Fruit fly (Drosophila melanogaster): ENCODE results near the gene rdgC.
A peak's percentile ranks its signal among the peaks of the same experiment; 100 is the strongest.

The rdgC gene

DNA sequence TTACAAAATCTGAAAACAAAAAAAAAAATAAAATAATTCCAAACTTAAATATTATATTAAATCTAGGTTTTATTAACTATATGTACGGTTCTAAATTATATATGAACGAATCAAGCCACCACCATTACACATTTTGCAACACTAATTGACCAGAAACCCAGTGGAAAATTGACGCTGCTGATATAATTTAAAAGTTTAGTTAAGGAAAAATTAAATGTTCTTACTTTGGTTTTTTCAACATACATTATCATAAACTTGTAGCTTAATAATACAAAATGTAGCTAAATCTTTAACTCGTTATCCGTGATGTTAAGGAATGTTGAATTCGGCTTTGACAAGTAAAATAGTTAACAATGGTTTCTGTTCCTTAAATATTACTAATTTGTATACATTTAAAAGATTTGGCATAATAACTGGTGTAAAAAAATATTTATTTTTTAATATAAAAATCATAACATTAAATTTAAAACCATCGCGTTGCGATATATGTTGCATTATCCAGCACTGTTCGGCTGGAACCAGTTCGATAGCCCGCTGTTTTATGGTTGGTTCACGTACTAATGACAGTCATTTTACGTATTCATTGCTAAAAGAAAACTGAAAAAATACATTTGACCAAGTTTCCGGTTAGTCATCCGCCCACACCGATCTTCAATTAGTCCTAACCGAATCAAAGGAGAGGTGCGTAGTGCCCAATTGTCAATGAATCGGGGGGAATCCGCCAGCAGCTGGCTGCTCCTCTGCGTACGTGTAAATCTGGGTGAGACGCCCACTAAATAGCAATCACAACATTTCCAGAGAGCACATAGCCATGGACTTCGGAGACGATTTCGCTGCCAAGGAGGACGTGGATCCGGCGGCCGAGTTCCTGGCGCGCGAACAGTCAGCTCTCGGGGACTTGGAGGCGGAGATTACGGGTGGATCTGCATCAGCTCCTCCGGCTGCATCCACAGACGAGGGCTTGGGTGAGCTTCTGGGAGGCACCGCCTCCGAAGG, 5.6 kb upstream of the rdgC start (continued):
- peak in 1 of 2 experiments; percentile 23 for TF ChIP-seq insv (GFP tag; optimal IDR thresholded peaks at IDR 0.05)
- no peak for TF ChIP-seq CG8089 (GFP tag; optimal IDR thresholded peaks at IDR 0.05)
- TF ChIP-seq Poxn (GFP tag; IDR thresholded peaks at IDR 0.05), result no peak
- TF ChIP-seq sim (GFP tag; IDR thresholded peaks at IDR 0.05), result 0 out of 2 replicates have a peak, but pooled peaks have one; percentile 7
- TF ChIP-seq Six4 (GFP tag; optimal IDR thresholded peaks at IDR 0.05), result no peak
- TF ChIP-seq Hr3 (GFP tag; optimal IDR thresholded peaks at IDR 0.05), result peak; percentile 65
- no peak for TF ChIP-seq shn (GFP tag; optimal IDR thresholded peaks at IDR 0.05)
- peak; percentile 71 for TF ChIP-seq grau (tag; optimal IDR thresholded peaks at IDR 0.05)
- TF ChIP-seq Sox100B (GFP tag; optimal IDR thresholded peaks at IDR 0.05), result peak; percentile 66
- TF ChIP-seq Hsf (GFP tag; optimal IDR thresholded peaks at IDR 0.05), result peak; percentile 25
- TF ChIP-seq Dip2 (GFP tag; IDR thresholded peaks at IDR 0.05), result no peak
- peak; percentile 85 for TF ChIP-seq sens (GFP tag)
- peak; percentile 83 for TF ChIP-seq gcm (GFP tag; optimal IDR thresholded peaks at IDR 0.05)
- peak; percentile 20; the same call in 1 of the 2 replicates for TF ChIP-seq E2f1 (GFP tag; IDR thresholded peaks at IDR 0.05)
- peak; percentile 14 for TF ChIP-seq CrebB (tag; optimal IDR thresholded peaks at IDR 0.05)
- peak; percentile 53 for TF ChIP-seq CG15601 (tag; optimal IDR thresholded peaks at IDR 0.05)
- TF ChIP-seq amos (GFP tag; IDR thresholded peaks at IDR 0.05; ENCODE audit: partially characterized antibody), result peak; percentile 78
- peak; percentile 51 for TF ChIP-seq CG2129 (GFP tag; IDR thresholded peaks at IDR 0.05; ENCODE audit: partially characterized antibody)
- no peak for TF ChIP-seq Atf3 (GFP tag; optimal IDR thresholded peaks at IDR 0.05)
- no peak for TF ChIP-seq CG7271 (tag; optimal IDR thresholded peaks at IDR 0.05)
- TF ChIP-seq CG2712 (tag; optimal IDR thresholded peaks at IDR 0.05), result peak; percentile 53
- TF ChIP-seq MESR4 (GFP tag; optimal IDR thresholded peaks at IDR 0.05), result peak; percentile 94
- TF ChIP-seq CG7372 (GFP tag; IDR thresholded peaks at IDR 0.05), result 0 out of 2 replicates have a peak, but pooled peaks have one; percentile 23
- TF ChIP-seq CG8478 (optimal IDR thresholded peaks at IDR 0.05), result no peak
- 0 out of 2 replicates have a peak, but pooled peaks have one; percentile 40 for TF ChIP-seq CG11696 (GFP tag; IDR thresholded peaks at IDR 0.05)
- peak; percentile 66 for TF ChIP-seq BtbVII (GFP tag; optimal IDR thresholded peaks at IDR 0.05)
- TF ChIP-seq dmrt11E (tag; optimal IDR thresholded peaks at IDR 0.05), result peak; percentile 30
- TF ChIP-seq lov (optimal IDR thresholded peaks at IDR 0.05), result no peak
- 0 out of 3 replicates have a peak, but pooled peaks have one; percentile 42 for TF ChIP-seq lov (GFP tag; IDR thresholded peaks at IDR 0.05)
- TF ChIP-seq Adf1 (GFP tag; IDR thresholded peaks at IDR 0.05), result no peak; the same call in 1 of the 2 replicates
- TF ChIP-seq TFAM (GFP tag; optimal IDR thresholded peaks at IDR 0.05), result no peak
- TF ChIP-seq ken (GFP tag; IDR thresholded peaks at IDR 0.05), result peak; percentile 59; the same call in 2 of the 3 replicates
- no peak for TF ChIP-seq bab2 (GFP tag; optimal IDR thresholded peaks at IDR 0.05)
- TF ChIP-seq so (GFP tag; IDR thresholded peaks at IDR 0.05), result 0 out of 3 replicates have a peak, but pooled peaks have one; percentile 45
- peak; percentile 41 for TF ChIP-seq tin (GFP tag; optimal IDR thresholded peaks at IDR 0.05)
- peak; percentile 11 for TF ChIP-seq pho (GFP tag; optimal IDR thresholded peaks at IDR 0.05)
- TF ChIP-seq tup (GFP tag; optimal IDR thresholded peaks at IDR 0.05), result no peak
- no peak for TF ChIP-seq ash1 (GFP tag; optimal IDR thresholded peaks at IDR 0.05)
- peak; percentile 65 for TF ChIP-seq nerfin-1 (tag; optimal IDR thresholded peaks at IDR 0.05)
- TF ChIP-seq Atf6 (GFP tag; IDR thresholded peaks at IDR 0.05), result peak; percentile 49; the same call in 1 of the 2 replicates
- TF ChIP-seq CG7928 (GFP tag; optimal IDR thresholded peaks at IDR 0.05), result peak; percentile 21
- TF ChIP-seq cad (GFP tag; optimal IDR thresholded peaks at IDR 0.05), result peak; percentile 28
- TF ChIP-seq CG6765 (GFP tag; optimal IDR thresholded peaks at IDR 0.05), result peak; percentile 9
- TF ChIP-seq hbn (GFP tag; IDR thresholded peaks at IDR 0.05; ENCODE audit: partially characterized antibody), result peak; percentile 60; the same call in 1 of the 2 replicates
- no peak; the same call in 1 of the 2 replicates for TF ChIP-seq danr (GFP tag; IDR thresholded peaks at IDR 0.05)
- TF ChIP-seq HLH3B (GFP tag; IDR thresholded peaks at IDR 0.05), result peak; percentile 15; the same call in 1 of the 2 replicates
- peak; percentile 37 for TF ChIP-seq lbe (GFP tag; optimal IDR thresholded peaks at IDR 0.05)
- TF ChIP-seq CG9215 (GFP tag; IDR thresholded peaks at IDR 0.05), result peak; percentile 48; the same call in 1 of the 2 replicates

All from whole organism, embryonic.